Worm (Caenorhabditis elegans) whole organism, L4 larva: ENCODE results near the gene srt-6.

ENCODE experiments used
- Y5F2A.4 ChIP-seq: fragments of 200-800 bp; sonication (Bioruptor generic); optimal IDR thresholded peaks from 2 replicates; lab custom pipeline; 2018; ENCODE audit warnings: mild to moderate bottlenecking, missing genetic modification characterization, missing compliant biosample characterization
- Y75B8A.6 ChIP-seq: fragments of 200-800 bp; sonication (Bioruptor generic); IDR thresholded peaks from 2 replicates; pipeline ENCODE4 v1.3.6; 2022; ENCODE audit warnings: missing genetic modification reagents, missing genetic modification characterization, missing compliant biosample characterization
- ZK337.2 ChIP-seq: fragments of 200-800 bp; sonication (Bioruptor generic); IDR thresholded peaks from 2 replicates; pipeline ENCODE4 v1.3.6; 2022; ENCODE audit warnings: missing genetic modification reagents, missing genetic modification characterization, missing compliant biosample characterization
- aha-1 ChIP-seq: fragments of 150-350 bp; peaks from one replicate; lab custom pipeline; 2014; ENCODE audit warnings: missing biosample characterization, missing genetic modification characterization
- ceh-28 ChIP-seq: fragments of 150-350 bp; optimal IDR thresholded peaks from 2 replicates; lab custom pipeline; 2014; ENCODE audit warnings: missing biosample characterization, missing genetic modification reagents, missing genetic modification characterization
- ceh-44 ChIP-seq: fragments of 200-800 bp; sonication (Bioruptor generic); IDR thresholded peaks from 2 replicates; pipeline ENCODE4 v1.3.6; 2022; ENCODE audit warnings: missing genetic modification reagents, missing genetic modification characterization, missing compliant biosample characterization
- ces-1 ChIP-seq: fragments of 150-350 bp; sonication (generic microtip); optimal IDR thresholded peaks from 4 replicates; lab custom pipeline; 2014; ENCODE audit warnings: missing biosample characterization, missing genetic modification reagents, missing genetic modification characterization
- ctbp-1 ChIP-seq: fragments of 200-800 bp; sonication (Bioruptor generic); IDR thresholded peaks from 2 replicates; pipeline ENCODE4 v1.3.6; 2022; ENCODE audit warnings: missing genetic modification reagents, missing genetic modification characterization, missing compliant biosample characterization
- daf-16 ChIP-seq, 3 experiments: sonication (generic microtip); optimal IDR thresholded peaks; 2 replicates each; lab custom pipeline; 2016 to 2017; ENCODE audit warnings: missing genetic modification characterization in 3 of 3, missing genetic modification reagents in 3 of 3, mild to moderate bottlenecking in 2 of 3, missing compliant biosample characterization in 2 of 3, missing biosample characterization in 1 of 3, moderate library complexity in 1 of 3
- dmd-6 ChIP-seq: fragments of 200-800 bp; sonication (Bioruptor generic); IDR thresholded peaks from 2 replicates; pipeline ENCODE4 v1.3.6; 2022; ENCODE audit warnings: missing genetic modification reagents, missing genetic modification characterization, missing compliant biosample characterization
- dmd-9 ChIP-seq: fragments of 200-800 bp; sonication (Bioruptor generic); IDR thresholded peaks from 2 replicates; pipeline ENCODE4 v1.3.6; 2022; ENCODE audit warnings: missing genetic modification reagents, missing genetic modification characterization, missing compliant biosample characterization
- dpl-1 ChIP-seq: fragments of 150-350 bp; optimal IDR thresholded peaks from 2 replicates; lab custom pipeline; 2014; ENCODE audit warnings: missing biosample characterization, missing genetic modification reagents, missing genetic modification characterization
- duxl-1 ChIP-seq: sonication (generic microtip); optimal IDR thresholded peaks from 2 replicates; lab custom pipeline; 2016; ENCODE audit warnings: mild to moderate bottlenecking, missing genetic modification characterization, moderate library complexity, missing compliant biosample characterization; ENCODE audit not compliant: poor library complexity
- egl-43 ChIP-seq: fragments of 200-800 bp; sonication (Bioruptor generic); IDR thresholded peaks from 2 replicates; pipeline ENCODE4 v1.3.6; 2022; ENCODE audit warnings: missing genetic modification reagents, missing genetic modification characterization, missing compliant biosample characterization
- lin-15B ChIP-seq: fragments of 150-350 bp; sonication (generic microtip); optimal IDR thresholded peaks from 3 replicates; lab custom pipeline; 2014; ENCODE audit warnings: missing biosample characterization, missing genetic modification characterization
- lin-29 ChIP-seq: fragments of 200-800 bp; sonication (Bioruptor generic); IDR thresholded peaks from 2 replicates; pipeline ENCODE4 v1.3.6; 2022; ENCODE audit warnings: missing genetic modification reagents, missing genetic modification characterization, missing compliant biosample characterization
- lin-39 ChIP-seq: fragments of 150-350 bp; optimal IDR thresholded peaks from 2 replicates; lab custom pipeline; 2014; ENCODE audit warnings: missing biosample characterization, missing genetic modification reagents, missing genetic modification characterization
- mdl-1 ChIP-seq, 2 experiments: fragments of 150-350 bp in 1 of 2; sonication (generic microtip) in 1 of 2; optimal IDR thresholded peaks; 2 replicates each; lab custom pipeline; 2014 to 2017; ENCODE audit warnings: missing biosample characterization in 2 of 2, missing genetic modification characterization in 2 of 2
- mxl-2 ChIP-seq: fragments of 200-800 bp; sonication (Bioruptor generic); conservative IDR thresholded peaks from 2 replicates; pipeline ENCODE4 v1.3.6; 2022; ENCODE audit warnings: missing genetic modification reagents, missing genetic modification characterization, missing compliant biosample characterization
- nhr-102 ChIP-seq: sonication (generic microtip); optimal IDR thresholded peaks from 2 replicates; lab custom pipeline; 2016; ENCODE audit warnings: mild to moderate bottlenecking, missing genetic modification characterization, moderate library complexity, missing compliant biosample characterization
- nhr-25 ChIP-seq: sonication (generic microtip); optimal IDR thresholded peaks from 2 replicates; lab custom pipeline; 2017; ENCODE audit warnings: missing genetic modification characterization, mild to moderate bottlenecking, missing compliant biosample characterization, antibody characterized with exemption, moderate library complexity, borderline replicate concordance; ENCODE audit not compliant: insufficient read depth
- nhr-41 ChIP-seq: fragments of 200-800 bp; sonication (Bioruptor generic); IDR thresholded peaks from 2 replicates; pipeline ENCODE4 v1.3.6; 2022; ENCODE audit warnings: missing genetic modification reagents, missing genetic modification characterization, missing compliant biosample characterization
- nhr-76 ChIP-seq: fragments of 150-350 bp; optimal IDR thresholded peaks from 2 replicates; lab custom pipeline; 2014; ENCODE audit warnings: missing biosample characterization, missing genetic modification characterization
- pha-4 ChIP-seq, 2 experiments: fragments of 150-350 bp in 1 of 2; fragments of 200-800 bp in 1 of 2; sonication (Bioruptor generic) in 1 of 2; IDR thresholded peaks in 1 of 2; optimal IDR thresholded peaks in 1 of 2; 2 replicates each; pipeline versions ENCODE4 v1.3.6 to Lab custom; 2014 to 2022; ENCODE audit warnings: missing genetic modification characterization in 2 of 2, missing genetic modification reagents in 2 of 2, missing biosample characterization in 1 of 2, missing compliant biosample characterization in 1 of 2
- pqm-1 ChIP-seq: sonication (generic microtip); optimal IDR thresholded peaks from 2 replicates; lab custom pipeline; 2017; ENCODE audit warnings: missing biosample characterization, missing genetic modification characterization
- saeg-2 ChIP-seq: fragments of 200-800 bp; sonication (Bioruptor generic); IDR thresholded peaks from 2 replicates; pipeline ENCODE4 v1.3.6; 2022; ENCODE audit warnings: missing genetic modification reagents, missing genetic modification characterization, missing compliant biosample characterization
- sdz-12 ChIP-seq: fragments of 200-800 bp; sonication (Bioruptor generic); optimal IDR thresholded peaks from 2 replicates; lab custom pipeline; 2018; ENCODE audit warnings: mild to moderate bottlenecking, missing genetic modification characterization, missing compliant biosample characterization
- unc-39 ChIP-seq: sonication (generic microtip); optimal IDR thresholded peaks from 2 replicates; lab custom pipeline; 2017; ENCODE audit warnings: missing biosample characterization, missing genetic modification characterization
- unc-62 ChIP-seq, 3 experiments: fragments of 150-350 bp in 1 of 3; sonication (generic microtip); optimal IDR thresholded peaks in 2 of 3; peaks in 1 of 3; 1 replicate in 1 of 3; 2 replicates in 2 of 3; lab custom pipeline; 2014 to 2017; ENCODE audit warnings: missing biosample characterization in 3 of 3, missing genetic modification characterization in 3 of 3, missing genetic modification reagents in 3 of 3, missing genotype in 1 of 3
- vab-7 ChIP-seq: fragments of 200-800 bp; sonication (Bioruptor generic); IDR thresholded peaks from 2 replicates; pipeline ENCODE4 v1.3.6; 2022; ENCODE audit warnings: missing genetic modification reagents, missing genetic modification characterization, missing compliant biosample characterization
- zag-1 ChIP-seq: fragments of 150-350 bp; optimal IDR thresholded peaks from 2 replicates; lab custom pipeline; 2014; ENCODE audit warnings: missing biosample characterization, missing genetic modification characterization

The srt-6 gene

ce11 chrV:7432441-7433146, 24.0 kb upstream of the srt-6 start (continued):
- TF ChIP-seq lin-39 (tag; lab: Kevin White, UChicago) (no peak), pqm-1 (tag; lab: Kevin White, UChicago) (no peak), ZK337.2 (GFP tag; lab: Robert Waterston, UW) (no peak), unc-39 (tag; lab: Kevin White, UChicago) (no peak), dmd-9 (GFP tag; lab: Robert Waterston, UW) (no peak), dmd-6 (GFP tag; lab: Robert Waterston, UW) (peak; percentile 25), ctbp-1 (no peak), zag-1 (no peak), nhr-25 (no peak), duxl-1 (tag; lab: Kevin White, UChicago) (peak; percentile 35)

ce11 chrV:7431016-7431415, 22.4 kb upstream of the srt-6 start, which contains the start of gene srw-71:
Gene srw-71 (minus strand): TSS chrV:7431116.
- TF ChIP-seq aha-1 (tag; lab: Kevin White, UChicago) (peak; percentile 11), mdl-1 (tag; optimal IDR thresholded peaks at IDR 0.05; lab: Kevin White, UChicago) (no peak)

ce11 chrV:7428880-7429279, 20.3 kb upstream of the srt-6 start, which contains the start of gene srw-69:
Gene srw-69 (minus strand): TSS chrV:7428980.
- no peak for TF ChIP-seq mxl-2 (GFP tag; lab: Robert Waterston, UW)
- no peak for TF ChIP-seq Y75B8A.6 (GFP tag; lab: Robert Waterston, UW)
- no peak for TF ChIP-seq Y5F2A.4 (GFP tag; lab: Kevin White, UChicago)
- no peak for TF ChIP-seq egl-43 (GFP tag; lab: Robert Waterston, UW)
- TF ChIP-seq ceh-28 (tag; lab: Kevin White, UChicago), result no peak
- no peak for TF ChIP-seq nhr-41 (GFP tag; lab: Robert Waterston, UW)
- TF ChIP-seq pha-4 (GFP tag; IDR thresholded peaks at IDR 0.05; lab: Robert Waterston, UW), result no peak
- no peak for TF ChIP-seq pha-4 (tag; optimal IDR thresholded peaks at IDR 0.05; lab: Kevin White, UChicago)

ce11 chrV:7426594-7426993, 18.0 kb upstream of the srt-6 start, which contains the start of gene srw-68:
Gene srw-68 (minus strand): TSS chrV:7426694.
- TF ChIP-seq saeg-2 (GFP tag; lab: Robert Waterston, UW) (no peak), lin-15B (no peak), vab-7 (GFP tag; lab: Robert Waterston, UW) (no peak), ceh-44 (GFP tag; lab: Robert Waterston, UW) (no peak), dpl-1 (no peak), lin-29 (no peak), daf-16 (GFP tag; optimal IDR thresholded peaks at IDR 0.05; lab: Kevin White, UChicago) (no peak), daf-16 (tag; optimal IDR thresholded peaks at IDR 0.05; lab: Kevin White, UChicago) (no peak), dmd-9 (GFP tag; lab: Robert Waterston, UW) (no peak), ces-1 (GFP tag; lab: Kevin White, UChicago) (no peak), sdz-12 (GFP tag; lab: Kevin White, UChicago) (no peak), nhr-76 (no peak)

ce11 chrV:7424336-7424735, 15.7 kb upstream of the srt-6 start, which contains the start of gene F18E3.10:
Gene F18E3.10 (minus strand): TSS chrV:7424436.
- TF ChIP-seq unc-62 (GFP tag; optimal IDR thresholded peaks at IDR 0.05 in 1 of 2; lab: Kevin White, UChicago) (peak in 1 of 2 experiments; percentile 74), unc-62 (tag; optimal IDR thresholded peaks at IDR 0.05; lab: Kevin White, UChicago) (no peak), nhr-102 (tag; lab: Kevin White, UChicago) (no peak)
